Worm (Caenorhabditis elegans): ENCODE results near the gene scl-6.

The scl-6 gene

DNA sequence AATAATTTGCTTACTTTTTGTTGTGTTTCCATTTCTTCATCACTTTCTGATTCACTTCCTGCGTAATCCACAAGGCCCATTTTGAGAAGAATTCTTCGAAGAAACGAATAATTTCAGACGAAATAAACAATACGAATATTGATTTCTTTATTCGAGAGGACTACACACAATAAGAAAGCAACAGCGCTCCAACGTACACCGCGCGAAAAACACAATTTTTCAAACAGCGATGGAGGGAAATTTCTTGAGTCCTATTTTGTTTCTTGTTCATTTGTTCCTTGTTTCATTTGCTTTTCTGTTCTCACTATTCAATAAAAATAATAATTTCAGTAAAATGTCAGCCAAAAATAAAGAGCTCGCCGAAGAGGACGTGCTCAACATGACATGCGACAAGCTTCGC lies 25.1 kb downstream of the scl-6 start, which contains the start of the genes prcc-1 and C39E9.12:
Gene prcc-1 (minus strand): TSS at position 119 of the 400 bp plus-strand sequence.
Gene C39E9.12 (plus strand): TSS at position 331 of the 400 bp plus-strand sequence.
- TF ChIP-seq unc-120 (tag; optimal IDR thresholded peaks at IDR 0.05; ENCODE audit: poor library complexity, severe bottlenecking) (no peak), lsy-2 (tag; optimal IDR thresholded peaks at IDR 0.05) (peak; percentile 71), elt-3 (tag; optimal IDR thresholded peaks at IDR 0.05) (no peak), pha-4 (tag; optimal IDR thresholded peaks at IDR 0.05) (peak; percentile 25), hlh-1 (tag; optimal IDR thresholded peaks at IDR 0.05) (peak; percentile 61), unc-62 (GFP tag; optimal IDR thresholded peaks at IDR 0.05) (peak; percentile 33), ztf-11 (tag; optimal IDR thresholded peaks at IDR 0.05) (no peak), nhr-237 (tag; optimal IDR thresholded peaks at IDR 0.05) (peak; percentile 70), mep-1 (tag; optimal IDR thresholded peaks at IDR 0.05) (peak; percentile 68), ceh-39 (tag; optimal IDR thresholded peaks at IDR 0.05) (peak; percentile 76), nhr-76 (tag; optimal IDR thresholded peaks at IDR 0.05) (no peak), sem-2 (GFP tag; optimal IDR thresholded peaks at IDR 0.05) (no peak)

DNA sequence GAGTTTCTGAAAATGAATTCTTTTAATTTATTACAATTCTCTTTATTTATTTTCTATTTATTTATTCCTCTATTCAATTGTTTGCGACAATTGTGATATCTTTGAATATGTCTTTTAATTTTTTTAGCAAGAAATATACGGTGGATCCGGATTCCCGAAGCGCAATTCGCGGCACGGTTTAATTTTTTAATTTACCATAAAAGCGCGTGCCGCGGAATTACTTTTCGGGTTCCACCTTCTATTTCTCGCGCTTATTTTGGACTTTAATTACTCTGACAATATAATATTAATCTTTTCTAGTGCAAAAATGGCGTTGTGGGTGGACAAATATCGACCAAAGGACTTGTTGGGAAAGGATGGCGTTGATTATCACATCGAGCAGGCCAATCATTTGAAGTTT lies 26.9 kb downstream of the scl-6 start, which contains the start of gene rfc-3:
Gene rfc-3 (plus strand): TSS at position 301 of the 400 bp plus-strand sequence.
- no peak for TF ChIP-seq unc-39 (tag; optimal IDR thresholded peaks at IDR 0.05)
- no peak for TF ChIP-seq blmp-1 (tag; optimal IDR thresholded peaks at IDR 0.05)
- no peak for TF ChIP-seq ceh-43 (GFP tag; optimal IDR thresholded peaks at IDR 0.05)
- TF ChIP-seq tbx-8 (GFP tag; optimal IDR thresholded peaks at IDR 0.05): no peak
- TF ChIP-seq ceh-83 (GFP tag; optimal IDR thresholded peaks at IDR 0.05): no peak
- TF ChIP-seq mls-2 (tag; optimal IDR thresholded peaks at IDR 0.05): no peak
- TF ChIP-seq cnd-1 (tag; optimal IDR thresholded peaks at IDR 0.05): no peak
- no peak for TF ChIP-seq lsy-2 (tag; optimal IDR thresholded peaks at IDR 0.05)
- TF ChIP-seq ceh-39 (tag; optimal IDR thresholded peaks at IDR 0.05): no peak
- no peak for TF ChIP-seq bed-3 (GFP tag; optimal IDR thresholded peaks at IDR 0.05)
- no peak for TF ChIP-seq lin-13 (tag; optimal IDR thresholded peaks at IDR 0.05)
- TF ChIP-seq flh-1 (GFP tag; optimal IDR thresholded peaks at IDR 0.05): no peak
- TF ChIP-seq zip-8 (tag; optimal IDR thresholded peaks at IDR 0.05): no peak
- no peak for TF ChIP-seq nhr-28 (tag; optimal IDR thresholded peaks at IDR 0.05)
- TF ChIP-seq pha-4 (tag; optimal IDR thresholded peaks at IDR 0.05): no peak
- TF ChIP-seq drap-1 (GFP tag; optimal IDR thresholded peaks at IDR 0.05): no peak

DNA sequence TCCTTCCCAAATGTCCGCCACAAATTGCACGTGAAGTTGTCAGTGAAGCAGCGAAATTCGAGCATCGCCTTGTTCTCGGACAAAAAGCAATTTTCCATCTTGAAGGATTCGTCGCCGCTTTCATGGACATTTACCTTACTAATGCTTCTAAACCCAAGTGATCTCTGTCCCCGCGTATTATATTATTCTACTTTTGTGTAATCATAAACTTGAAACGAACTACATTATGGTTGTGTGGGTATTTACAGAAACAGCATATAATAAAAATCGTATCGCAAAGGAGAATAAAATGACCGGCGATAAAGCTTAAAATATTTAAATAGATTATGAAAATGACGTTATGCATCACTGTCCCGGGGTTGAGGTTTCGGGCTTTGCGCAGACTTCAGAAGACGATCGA lies 28.2 kb downstream of the scl-6 start:
- TF ChIP-seq sptf-1 (tag; optimal IDR thresholded peaks at IDR 0.05) (no peak), elt-3 (tag; optimal IDR thresholded peaks at IDR 0.05) (no peak), cnd-1 (tag; optimal IDR thresholded peaks at IDR 0.05) (no peak), lsy-2 (tag; optimal IDR thresholded peaks at IDR 0.05) (no peak), nhr-237 (tag; optimal IDR thresholded peaks at IDR 0.05) (no peak), drap-1 (GFP tag; optimal IDR thresholded peaks at IDR 0.05) (no peak), mep-1 (tag; optimal IDR thresholded peaks at IDR 0.05) (no peak), nhr-2 (tag; optimal IDR thresholded peaks at IDR 0.05) (no peak), flh-1 (GFP tag; optimal IDR thresholded peaks at IDR 0.05) (no peak), lin-32 (GFP tag; optimal IDR thresholded peaks at IDR 0.05) (no peak), ceh-43 (GFP tag; optimal IDR thresholded peaks at IDR 0.05) (no peak), M03D4.4 (tag; optimal IDR thresholded peaks at IDR 0.05) (no peak), snpc-4 (tag; optimal IDR thresholded peaks at IDR 0.05) (no peak), bed-3 (GFP tag; optimal IDR thresholded peaks at IDR 0.05) (no peak), tbx-8 (GFP tag; optimal IDR thresholded peaks at IDR 0.05) (no peak), blmp-1 (tag; optimal IDR thresholded peaks at IDR 0.05) (no peak), unc-62 (GFP tag; optimal IDR thresholded peaks at IDR 0.05) (no peak), ceh-83 (GFP tag; optimal IDR thresholded peaks at IDR 0.05) (no peak)

DNA sequence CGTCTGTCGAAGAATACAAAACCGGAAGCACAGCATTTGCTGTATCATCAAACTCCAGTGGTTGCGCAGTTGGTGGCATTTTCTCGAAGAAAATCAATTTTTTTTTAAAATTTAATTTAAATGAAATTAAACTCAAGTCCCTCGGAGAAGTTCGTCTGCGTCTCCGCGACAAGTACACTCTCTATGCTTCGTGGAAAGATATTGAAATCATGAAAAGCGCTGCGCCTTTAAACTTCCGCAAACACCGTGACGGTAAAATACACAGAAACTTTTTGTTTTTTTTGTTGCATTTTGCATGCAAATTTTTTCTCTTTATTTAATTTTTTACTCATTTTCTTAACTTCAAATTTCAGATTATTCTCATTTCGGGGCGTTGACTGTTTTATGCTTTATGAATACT lies 30.1 kb downstream of the scl-6 start, which contains the start of the genes dli-1, tin-9.2 and exos-4.1:
Gene dli-1 (minus strand): TSS at position 141 of the 400 bp plus-strand sequence.
Gene tin-9.2 (plus strand): TSS at position 344 of the 400 bp plus-strand sequence.
Gene exos-4.1 (plus strand): TSS at position 348 of the 400 bp plus-strand sequence.
- TF ChIP-seq pha-4 (tag; optimal IDR thresholded peaks at IDR 0.05): peak; percentile 23
- peak; percentile 76 for TF ChIP-seq mep-1 (tag; optimal IDR thresholded peaks at IDR 0.05)
- TF ChIP-seq nhr-28 (tag; optimal IDR thresholded peaks at IDR 0.05): no peak
- TF ChIP-seq ceh-83 (GFP tag; optimal IDR thresholded peaks at IDR 0.05): no peak
- peak; percentile 63 for TF ChIP-seq lsy-2 (tag; optimal IDR thresholded peaks at IDR 0.05)
- TF ChIP-seq elt-1 (tag; optimal IDR thresholded peaks at IDR 0.05; ENCODE audit: borderline replicate concordance, insufficient read depth): no peak
- TF ChIP-seq nhr-76 (tag; optimal IDR thresholded peaks at IDR 0.05): no peak
- no peak for TF ChIP-seq cnd-1 (tag; optimal IDR thresholded peaks at IDR 0.05)
- TF ChIP-seq mab-5 (tag; optimal IDR thresholded peaks at IDR 0.05): no peak
- no peak for TF ChIP-seq elt-3 (tag; optimal IDR thresholded peaks at IDR 0.05)
- TF ChIP-seq tbx-8 (GFP tag; optimal IDR thresholded peaks at IDR 0.05): no peak
- peak; percentile 19 for TF ChIP-seq hlh-1 (tag; optimal IDR thresholded peaks at IDR 0.05)
- no peak for TF ChIP-seq flh-1 (GFP tag; optimal IDR thresholded peaks at IDR 0.05)
- no peak for TF ChIP-seq blmp-1 (tag; optimal IDR thresholded peaks at IDR 0.05)
- peak; percentile 22 for TF ChIP-seq nhr-237 (tag; optimal IDR thresholded peaks at IDR 0.05)
- peak; percentile 99 for TF ChIP-seq ces-1 (GFP tag; optimal IDR thresholded peaks at IDR 0.05)
- TF ChIP-seq ham-2 (GFP tag; optimal IDR thresholded peaks at IDR 0.05): peak; percentile 46
- no peak for TF ChIP-seq unc-62 (GFP tag; optimal IDR thresholded peaks at IDR 0.05)
- peak; percentile 34 for TF ChIP-seq lin-13 (tag; optimal IDR thresholded peaks at IDR 0.05)
- TF ChIP-seq unc-120 (tag; optimal IDR thresholded peaks at IDR 0.05; ENCODE audit: poor library complexity, severe bottlenecking): no peak
